Worm (Caenorhabditis elegans): ENCODE data around the gene Y43B11AL.1.

- TF ChIP-seq hlh-4 (tag; optimal IDR thresholded peaks at IDR 0.05), result no peak
- TF ChIP-seq xbp-1 (tag; optimal IDR thresholded peaks at IDR 0.05), result no peak
- TF ChIP-seq sox-4 (tag; optimal IDR thresholded peaks at IDR 0.05), result no peak
- no peak for TF ChIP-seq egl-27 (tag; optimal IDR thresholded peaks at IDR 0.05)
- TF ChIP-seq pqm-1 (tag; optimal IDR thresholded peaks at IDR 0.05), result no peak
- TF ChIP-seq unc-62 (GFP tag; optimal IDR thresholded peaks at IDR 0.05), result no peak
- no peak for TF ChIP-seq dpl-1 (GFP tag; optimal IDR thresholded peaks at IDR 0.05)
- no peak for TF ChIP-seq grh-1 (GFP tag; IDR thresholded peaks at IDR 0.05)
- TF ChIP-seq ztf-11 (tag; optimal IDR thresholded peaks at IDR 0.05), result no peak
- no peak for TF ChIP-seq F16B12.6 (tag; optimal IDR thresholded peaks at IDR 0.05)
- TF ChIP-seq unc-130 (tag; optimal IDR thresholded peaks at IDR 0.05), result no peak
- no peak for TF ChIP-seq rnt-1 (tag; optimal IDR thresholded peaks at IDR 0.05)
- TF ChIP-seq swsn-7 (tag; optimal IDR thresholded peaks at IDR 0.05), result no peak
These were observed 32.7 kb upstream of the Y43B11AL.1 start, which contains the start of gene C06G3.8 for ce11 chrIV:7032459-7032858.

Measured in whole organism, L1 larva.